Worm (Caenorhabditis elegans): ENCODE data around the gene nlp-32.

DNA sequence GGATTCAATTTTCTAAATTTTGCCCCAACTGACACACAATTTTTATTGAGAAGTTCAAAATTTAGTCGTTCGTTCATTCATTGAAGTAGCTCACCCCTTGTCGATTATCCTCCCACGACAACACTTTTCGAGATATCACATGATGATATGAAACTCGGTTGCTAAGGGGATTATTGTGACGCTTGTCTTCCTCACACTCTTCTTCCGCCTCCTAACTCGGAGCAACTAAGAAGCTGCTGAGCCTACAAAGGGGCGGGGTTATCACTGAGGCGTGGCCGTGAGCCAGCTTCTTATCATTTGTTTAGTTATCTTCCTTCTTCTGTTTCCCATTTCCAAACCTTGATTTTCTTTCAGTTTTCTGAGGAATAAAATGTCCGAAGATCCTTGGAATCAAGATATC lies 2.8 kb downstream of the nlp-32 start, which contains the start of gene F10C5.3:
- TF ChIP-seq zag-1 (tag; optimal IDR thresholded peaks at IDR 0.05) = no peak
- no peak for TF ChIP-seq snpc-4 (tag; optimal IDR thresholded peaks at IDR 0.05)
- no peak for TF ChIP-seq egl-27 (tag; optimal IDR thresholded peaks at IDR 0.05)
- no peak for TF ChIP-seq skn-1 (tag; optimal IDR thresholded peaks at IDR 0.05)
- no peak for TF ChIP-seq ceh-16 (tag; optimal IDR thresholded peaks at IDR 0.05)
- TF ChIP-seq nhr-11 (tag; optimal IDR thresholded peaks at IDR 0.05) = peak; percentile 8
- TF ChIP-seq nhr-77 (tag; optimal IDR thresholded peaks at IDR 0.05) = no peak
- no peak for TF ChIP-seq nhr-237 (tag; optimal IDR thresholded peaks at IDR 0.05)
- TF ChIP-seq nhr-28 (tag; optimal IDR thresholded peaks at IDR 0.05) = no peak
- no peak for TF ChIP-seq nhr-12 (tag; optimal IDR thresholded peaks at IDR 0.05)
- no peak for TF ChIP-seq lin-39 (tag; optimal IDR thresholded peaks at IDR 0.05)
